Worm (Caenorhabditis elegans) whole organism, L4 larva: ENCODE measurements around the gene T14G12.12.

Experiments
- F26F4.8 ChIP-seq: fragments of 200-800 bp; sonication (Bioruptor generic); conservative IDR thresholded peaks from 2 replicates; pipeline ENCODE4 v1.3.6; 2022; ENCODE audit warnings: missing genetic modification characterization, missing compliant biosample characterization
- ama-1 ChIP-seq: fragments of 150-350 bp; optimal IDR thresholded peaks from 2 replicates; lab custom pipeline; 2014; ENCODE audit warnings: inconsistent platforms, mixed read lengths
- ceh-44 ChIP-seq: fragments of 200-800 bp; sonication (Bioruptor generic); IDR thresholded peaks from 2 replicates; pipeline ENCODE4 v1.3.6; 2022; ENCODE audit warnings: missing genetic modification reagents, missing genetic modification characterization, missing compliant biosample characterization
- fkh-10 ChIP-seq: fragments of 150-350 bp; optimal IDR thresholded peaks from 2 replicates; lab custom pipeline; 2014; ENCODE audit warnings: missing biosample characterization, missing genetic modification reagents, missing genetic modification characterization
- gei-8 ChIP-seq: fragments of 200-800 bp; sonication (Bioruptor generic); optimal IDR thresholded peaks from 2 replicates; lab custom pipeline; 2018; ENCODE audit warnings: mild to moderate bottlenecking, missing genetic modification characterization, missing compliant biosample characterization
- mdt-29 ChIP-seq: fragments of 200-800 bp; sonication (Bioruptor generic); IDR thresholded peaks from 2 replicates; pipeline ENCODE4 v1.3.6; 2022; ENCODE audit warnings: missing genetic modification reagents, missing genetic modification characterization, missing compliant biosample characterization
- nhr-28 ChIP-seq: fragments of 150-350 bp; optimal IDR thresholded peaks from 2 replicates; lab custom pipeline; 2014; ENCODE audit warnings: missing biosample characterization, missing genetic modification characterization
- unc-130 ChIP-seq: sonication (generic microtip); optimal IDR thresholded peaks from 2 replicates; lab custom pipeline; 2016; ENCODE audit warnings: missing genetic modification reagents, missing genetic modification characterization, missing compliant biosample characterization

- TF ChIP-seq mdt-29 (GFP tag; lab: Robert Waterston, UW) (no peak), F26F4.8 (GFP tag; lab: Robert Waterston, UW) (no peak), unc-130 (no peak), nhr-28 (tag; lab: Kevin White, UChicago) (peak; percentile 93), ceh-44 (GFP tag; lab: Robert Waterston, UW) (no peak), fkh-10 (GFP tag; lab: Kevin White, UChicago) (no peak), gei-8 (GFP tag; lab: Kevin White, UChicago) (no peak), ama-1 (lab: Kevin White, UChicago) (no peak)
Observed at ce11 chrX:3728970-3729369, 29.3 kb downstream of the T14G12.12 start, which contains the start of gene aex-4.
